Fruit fly (Drosophila melanogaster): ENCODE results near the gene CG9541.

The CG9541 gene

DNA sequence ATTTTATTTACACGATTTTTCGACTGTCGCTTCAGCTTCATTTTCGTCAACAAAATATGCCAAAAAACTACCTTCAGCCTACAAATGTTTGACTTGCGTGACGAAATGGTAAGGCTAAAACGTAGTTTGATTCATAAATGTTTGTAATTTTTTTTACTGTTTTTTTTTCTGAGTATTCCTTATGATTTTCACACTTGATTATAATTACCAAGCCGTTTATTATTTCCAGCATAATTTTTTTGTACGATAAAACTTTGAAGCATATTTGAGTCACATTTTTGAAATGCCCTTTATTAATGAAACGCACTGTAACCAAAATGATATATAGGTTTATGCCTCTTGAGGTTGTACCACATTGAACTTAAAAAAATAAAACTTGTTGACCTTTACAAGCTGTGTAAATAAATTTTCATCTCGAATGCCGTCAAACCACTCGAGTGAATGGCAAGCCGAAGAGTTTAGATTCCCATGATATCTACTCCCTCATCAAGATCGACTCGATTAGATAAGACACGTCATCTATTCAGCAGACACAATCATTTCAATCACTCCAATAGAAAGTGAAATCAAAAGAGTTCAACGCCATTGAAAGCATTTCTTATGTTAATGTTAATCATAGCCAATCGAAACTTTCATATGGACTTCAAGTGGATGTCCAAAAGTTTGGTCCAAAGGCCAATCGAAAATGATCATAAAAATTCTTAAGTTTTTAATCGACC lies 7.5 kb upstream of the CG9541 start (continued):
- no peak for TF ChIP-seq crc (GFP tag; optimal IDR thresholded peaks at IDR 0.05)
- TF ChIP-seq dysf (GFP tag; IDR thresholded peaks at IDR 0.05), result peak; percentile 80
- no peak for TF ChIP-seq CG10565 (GFP tag; optimal IDR thresholded peaks at IDR 0.05)
- no peak for TF ChIP-seq ash1 (GFP tag; optimal IDR thresholded peaks at IDR 0.05)
- no peak for TF ChIP-seq zf30C (GFP tag; optimal IDR thresholded peaks at IDR 0.05)
- peak; percentile 40 for TF ChIP-seq CG7556 (GFP tag; optimal IDR thresholded peaks at IDR 0.05)
- TF ChIP-seq CG33213 (GFP tag; optimal IDR thresholded peaks at IDR 0.05), result no peak
- TF ChIP-seq fd64A (GFP tag; optimal IDR thresholded peaks at IDR 0.05), result no peak
- no peak for TF ChIP-seq Dfd (GFP tag; optimal IDR thresholded peaks at IDR 0.05)
- peak; percentile 68 for TF ChIP-seq slbo (GFP tag; IDR thresholded peaks at IDR 0.05)
- TF ChIP-seq CG17568 (GFP tag; optimal IDR thresholded peaks at IDR 0.05), result no peak
- TF ChIP-seq CG2678 (tag; optimal IDR thresholded peaks at IDR 0.05), result peak; percentile 78
- no peak for TF ChIP-seq Fer2 (tag; optimal IDR thresholded peaks at IDR 0.05)
- peak; percentile 17 for TF ChIP-seq CG15011 (GFP tag; optimal IDR thresholded peaks at IDR 0.05)
- peak; percentile 14 for TF ChIP-seq Max (GFP tag; optimal IDR thresholded peaks at IDR 0.05)
- no peak for TF ChIP-seq CG16779 (GFP tag; IDR thresholded peaks at IDR 0.05)
- TF ChIP-seq D (optimal IDR thresholded peaks at IDR 0.05), result no peak
- no peak for TF ChIP-seq D (GFP tag; optimal IDR thresholded peaks at IDR 0.05)
- TF ChIP-seq Sox102F (GFP tag; optimal IDR thresholded peaks at IDR 0.05), result peak; percentile 69
- no peak for TF ChIP-seq dimm (GFP tag; IDR thresholded peaks at IDR 0.05)
- no peak for TF ChIP-seq amos (GFP tag; IDR thresholded peaks at IDR 0.05; ENCODE audit: partially characterized antibody)
- TF ChIP-seq CG3726 (GFP tag; IDR thresholded peaks at IDR 0.05), result no peak
- no peak for TF ChIP-seq ato (GFP tag; IDR thresholded peaks at IDR 0.05; ENCODE audit: partially characterized antibody)
- peak; percentile 47 for TF ChIP-seq esg (GFP tag; conservative IDR thresholded peaks at IDR 0.05)
- no peak for TF ChIP-seq pfk (GFP tag; optimal IDR thresholded peaks at IDR 0.05)
- no peak for TF ChIP-seq gce (GFP tag; IDR thresholded peaks at IDR 0.05)
- no peak for TF ChIP-seq BEAF-32 (GFP tag; optimal IDR thresholded peaks at IDR 0.05)
- no peak for TF ChIP-seq MTF-1 (GFP tag; optimal IDR thresholded peaks at IDR 0.05; ENCODE audit: borderline replicate concordance)
- no peak for TF ChIP-seq CG17186 (GFP tag; optimal IDR thresholded peaks at IDR 0.05)
- TF ChIP-seq tup (GFP tag; optimal IDR thresholded peaks at IDR 0.05), result no peak
- TF ChIP-seq CG17359 (tag; optimal IDR thresholded peaks at IDR 0.05), result peak; percentile 70
- peak; percentile 26 for TF ChIP-seq tio (GFP tag; optimal IDR thresholded peaks at IDR 0.05)
- TF ChIP-seq CG6254 (GFP tag; optimal IDR thresholded peaks at IDR 0.05), result no peak
- TF ChIP-seq NK7.1 (GFP tag; optimal IDR thresholded peaks at IDR 0.05), result no peak
- TF ChIP-seq Atf-2 (GFP tag; optimal IDR thresholded peaks at IDR 0.05), result peak; percentile 17
- TF ChIP-seq tx (GFP tag; optimal IDR thresholded peaks at IDR 0.05), result no peak
- TF ChIP-seq schlank (tag; optimal IDR thresholded peaks at IDR 0.05), result no peak
- no peak for TF ChIP-seq onecut (GFP tag; IDR thresholded peaks at IDR 0.05)
- TF ChIP-seq Ets97D (GFP tag; optimal IDR thresholded peaks at IDR 0.05), result no peak
- peak; percentile 63 for TF ChIP-seq CG13296 (GFP tag; optimal IDR thresholded peaks at IDR 0.05)
- peak; percentile 28 for TF ChIP-seq org-1 (GFP tag; optimal IDR thresholded peaks at IDR 0.05)
- TF ChIP-seq CG2116 (GFP tag; optimal IDR thresholded peaks at IDR 0.05), result no peak
- peak; percentile 28 for TF ChIP-seq CG1602 (GFP tag; optimal IDR thresholded peaks at IDR 0.05)
- TF ChIP-seq CG4854 (GFP tag; optimal IDR thresholded peaks at IDR 0.05), result no peak
- no peak for TF ChIP-seq zfh1 (GFP tag; IDR thresholded peaks at IDR 0.05)
- TF ChIP-seq sc (optimal IDR thresholded peaks at IDR 0.05), result no peak
- no peak for TF ChIP-seq sc (GFP tag; optimal IDR thresholded peaks at IDR 0.05)
- no peak for TF ChIP-seq Dip3 (GFP tag; optimal IDR thresholded peaks at IDR 0.05)
- TF ChIP-seq ATbp (GFP tag; optimal IDR thresholded peaks at IDR 0.05), result no peak
- TF ChIP-seq Dek (tag; optimal IDR thresholded peaks at IDR 0.05), result peak; percentile 58

Data from whole organism, embryonic.